Worm (Caenorhabditis elegans) whole organism, young adult: Measurements from ENCODE around the gene F18A1.7.

Source experiments
- T07F8.4 ChIP-seq: sonication (generic microtip); optimal IDR thresholded peaks from 2 replicates; lab custom pipeline; 2016; ENCODE audit warnings: mild to moderate bottlenecking, missing genetic modification characterization, moderate library complexity, missing compliant biosample characterization
- Y53G8AR.9 ChIP-seq: fragments of 200-800 bp; sonication (Bioruptor generic); conservative IDR thresholded peaks from 2 replicates; pipeline ENCODE4 v1.3.6; 2022; ENCODE audit warnings: missing genetic modification reagents, missing genetic modification characterization, missing compliant biosample characterization
- ama-1 ChIP-seq, 3 experiments: fragments of 150-350 bp in 1 of 3; sonication (generic microtip) in 2 of 3; optimal IDR thresholded peaks; 2 replicates each; lab custom pipeline; 2014 to 2018; ENCODE audit warnings: missing biosample characterization in 2 of 3, missing genetic modification characterization in 2 of 3, missing genetic modification reagents in 2 of 3
- snpc-4 ChIP-seq, 5 experiments: fragments of 150-350 bp in 1 of 5; sonication (generic microtip) in 4 of 5; optimal IDR thresholded peaks; 2 replicates each; lab custom pipeline; 2014 to 2018; ENCODE audit warnings: missing genetic modification characterization in 5 of 5, missing biosample characterization in 3 of 5, antibody characterized with exemption in 2 of 5, mild to moderate bottlenecking in 2 of 5, missing compliant biosample characterization in 2 of 5, missing genotype in 2 of 5, moderate library complexity in 2 of 5, missing genetic modification reagents in 1 of 5

- TF ChIP-seq snpc-4 (GFP tag; optimal IDR thresholded peaks at IDR 0.05; lab: Kevin White, UChicago) (peak; percentile 5), snpc-4 (tag; optimal IDR thresholded peaks at IDR 0.05; lab: Kevin White, UChicago) (no peak), Y53G8AR.9 (GFP tag; lab: Robert Waterston, UW) (0 out of 2 replicates have a peak, but pooled peaks have one; percentile 55), ama-1 (optimal IDR thresholded peaks at IDR 0.05; lab: Kevin White, UChicago) (no peak), ama-1 (GFP tag; optimal IDR thresholded peaks at IDR 0.05; lab: Kevin White, UChicago) (peak in 1 of 2 experiments; percentile 45), T07F8.4 (no peak)
These were observed 45.0 kb upstream of the F18A1.7 start, which contains the start of gene B0495.9 for ce11 chrII:7708540-7708939.
